Fruit fly (Drosophila melanogaster) whole organism, embryonic: ENCODE results near the gene Spn28B.

Experiments used
- Ada2b ChIP-seq: fragments of 200-800 bp; sonication (Bioruptor generic); IDR thresholded peaks from 2 replicates; pipeline ENCODE4 v1.3.6; 2022; ENCODE audit warnings: missing biosample characterization, missing genetic modification characterization
- Adf1 ChIP-seq: fragments of 200-800 bp; sonication (Bioruptor generic); IDR thresholded peaks from 2 replicates; pipeline ENCODE4 v1.3.6; 2022; ENCODE audit warnings: missing biosample characterization, missing genetic modification characterization
- Atf3 ChIP-seq: fragments of 200-800 bp; sonication (Bioruptor generic); optimal IDR thresholded peaks from 3 replicates; lab custom pipeline; 2016; ENCODE audit warnings: missing biosample characterization, missing genetic modification characterization
- CG10431 ChIP-seq: fragments of 200-800 bp; sonication (Bioruptor generic); optimal IDR thresholded peaks from 3 replicates; lab custom pipeline; 2018; ENCODE audit warnings: missing biosample characterization, mild to moderate bottlenecking, missing genetic modification characterization
- CG10462 ChIP-seq: fragments of 200-800 bp; sonication (Bioruptor generic); optimal IDR thresholded peaks from 2 replicates; lab custom pipeline; 2016; ENCODE audit warnings: missing biosample characterization, missing genetic modification characterization
- CG10543 ChIP-seq: fragments of 200-800 bp; sonication (Bioruptor generic); optimal IDR thresholded peaks from 3 replicates; lab custom pipeline; 2017; ENCODE audit warnings: missing biosample characterization, mild to moderate bottlenecking, missing genetic modification characterization, moderate library complexity
- CG13123 ChIP-seq: fragments of 200-800 bp; sonication (Bioruptor generic); optimal IDR thresholded peaks from 2 replicates; lab custom pipeline; 2016; ENCODE audit warnings: missing biosample characterization, missing genetic modification characterization
- CG13775 ChIP-seq: fragments of 200-800 bp; sonication (Bioruptor generic); optimal IDR thresholded peaks from 3 replicates; lab custom pipeline; 2017; ENCODE audit warnings: missing biosample characterization, mild to moderate bottlenecking, missing genetic modification characterization
- CG14965 ChIP-seq: fragments of 200-800 bp; sonication (Bioruptor generic); optimal IDR thresholded peaks from 2 replicates; lab custom pipeline; 2016; ENCODE audit warnings: missing biosample characterization, missing genetic modification characterization, borderline replicate concordance
- CG15514 ChIP-seq: fragments of 200-800 bp; sonication (Bioruptor generic); optimal IDR thresholded peaks from 3 replicates; lab custom pipeline; 2017; ENCODE audit warnings: missing biosample characterization, missing genetic modification characterization, mild to moderate bottlenecking, moderate library complexity, missing genetic modification reagents
- CG17359 ChIP-seq: fragments of 200-800 bp; sonication (Bioruptor generic); optimal IDR thresholded peaks from 3 replicates; lab custom pipeline; 2018; ENCODE audit warnings: missing biosample characterization, mild to moderate bottlenecking, missing genetic modification characterization, moderate library complexity
- CG2875 ChIP-seq: fragments of 200-800 bp; sonication (Bioruptor generic); optimal IDR thresholded peaks from 2 replicates; lab custom pipeline; 2017; ENCODE audit warnings: missing biosample characterization, mild to moderate bottlenecking, missing genetic modification characterization, missing genetic modification reagents
- CG3281 ChIP-seq: fragments of 200-800 bp; sonication (Bioruptor generic); optimal IDR thresholded peaks from 3 replicates; lab custom pipeline; 2017; ENCODE audit warnings: missing biosample characterization, mild to moderate bottlenecking, missing genetic modification characterization
- CG4424 ChIP-seq: fragments of 200-800 bp; sonication (Bioruptor generic); optimal IDR thresholded peaks from 3 replicates; lab custom pipeline; 2016; ENCODE audit warnings: missing biosample characterization, missing genetic modification characterization
- CG5953 ChIP-seq: fragments of 200-800 bp; sonication (Bioruptor generic); IDR thresholded peaks from 2 replicates; pipeline ENCODE4 v1.3.6; 2022; ENCODE audit warnings: missing biosample characterization, missing genetic modification characterization
- CG7745 ChIP-seq: fragments of 200-800 bp; sonication (Bioruptor generic); optimal IDR thresholded peaks from 2 replicates; lab custom pipeline; 2018; ENCODE audit warnings: missing biosample characterization, mild to moderate bottlenecking, missing genetic modification characterization, moderate library complexity
- CkIIα-i1 ChIP-seq: fragments of 200-800 bp; sonication (Bioruptor generic); IDR thresholded peaks from 2 replicates; pipeline ENCODE4 v1.3.6; 2022; ENCODE audit warnings: missing biosample characterization, missing genetic modification characterization
- Dek ChIP-seq: fragments of 200-800 bp; sonication (Bioruptor generic); optimal IDR thresholded peaks from 3 replicates; lab custom pipeline; 2019; ENCODE audit warnings: missing biosample characterization, mild to moderate bottlenecking, missing genetic modification characterization, moderate library complexity
- Doc3 ChIP-seq: fragments of 200-800 bp; sonication (Bioruptor generic); IDR thresholded peaks from 3 replicates; pipeline ENCODE4 v1.3.6; 2022; ENCODE audit warnings: missing biosample characterization, missing genetic modification characterization; ENCODE audit not compliant: partially characterized antibody
- Fer2 ChIP-seq: fragments of 200-800 bp; sonication (Bioruptor generic); optimal IDR thresholded peaks from 2 replicates; lab custom pipeline; 2018; ENCODE audit warnings: missing biosample characterization, mild to moderate bottlenecking, missing genetic modification characterization, moderate library complexity
- Fer3 ChIP-seq: fragments of 200-800 bp; sonication (Bioruptor generic); optimal IDR thresholded peaks from 2 replicates; lab custom pipeline; 2018; ENCODE audit warnings: missing biosample characterization, mild to moderate bottlenecking, missing genetic modification characterization, moderate library complexity
- H2.0 ChIP-seq: fragments of 200-800 bp; sonication (Bioruptor generic); IDR thresholded peaks from 2 replicates; pipeline ENCODE4 v1.3.6; 2022; ENCODE audit warnings: missing biosample characterization, missing genetic modification characterization
- HLH4C ChIP-seq: fragments of 200-800 bp; sonication (Bioruptor generic); IDR thresholded peaks from 3 replicates; pipeline ENCODE4 v1.3.6; 2022; ENCODE audit warnings: missing biosample characterization, missing genetic modification characterization; ENCODE audit not compliant: partially characterized antibody
- Hr39 ChIP-seq: fragments of >200 bp; optimal IDR thresholded peaks from 2 replicates; lab custom pipeline; 2017
- Hr78 ChIP-seq, 2 experiments: fragments of 200-800 bp in 1 of 2; fragments of >200 bp in 1 of 2; sonication (Bioruptor generic) in 1 of 2; optimal IDR thresholded peaks; 2 replicates each; lab custom pipeline; 2017 to 2019; ENCODE audit warnings: missing biosample characterization in 2 of 2, missing genetic modification characterization in 2 of 2, mild to moderate bottlenecking in 1 of 2, moderate library complexity in 1 of 2
- MTF-1 ChIP-seq: fragments of 200-800 bp; sonication (Bioruptor generic); optimal IDR thresholded peaks from 2 replicates; lab custom pipeline; 2018; ENCODE audit warnings: missing biosample characterization, mild to moderate bottlenecking, missing genetic modification characterization, borderline replicate concordance
- NK7.1 ChIP-seq: fragments of 200-800 bp; sonication (Bioruptor generic); optimal IDR thresholded peaks from 3 replicates; lab custom pipeline; 2016; ENCODE audit warnings: missing biosample characterization, missing genetic modification characterization
- Sox102F ChIP-seq: fragments of 200-800 bp; sonication (Bioruptor generic); optimal IDR thresholded peaks from 2 replicates; lab custom pipeline; 2018; ENCODE audit warnings: missing biosample characterization, mild to moderate bottlenecking, missing genetic modification characterization, moderate library complexity
- cas ChIP-seq: fragments of 200-800 bp; sonication (Bioruptor generic); IDR thresholded peaks from 2 replicates; pipeline ENCODE4 v1.3.6; 2022; ENCODE audit warnings: missing biosample characterization, missing genetic modification characterization
- crp ChIP-seq, 2 experiments: fragments of 200-800 bp; sonication (Bioruptor generic); optimal IDR thresholded peaks; 2 replicates in 1 of 2; 3 replicates in 1 of 2; lab custom pipeline; 2017; ENCODE audit warnings: missing biosample characterization in 2 of 2, missing genetic modification characterization in 2 of 2, mild to moderate bottlenecking in 1 of 2, moderate library complexity in 1 of 2
- dan ChIP-seq: fragments of 200-800 bp; sonication (Bioruptor generic); IDR thresholded peaks from 2 replicates; pipeline ENCODE4 v1.3.6; 2022; ENCODE audit warnings: missing biosample characterization, missing genetic modification characterization
- disco-r ChIP-seq: fragments of 200-800 bp; sonication (Bioruptor generic); optimal IDR thresholded peaks from 2 replicates; lab custom pipeline; 2016; ENCODE audit warnings: missing biosample characterization, missing genetic modification characterization
- dmrt11E ChIP-seq: fragments of 200-800 bp; sonication (Bioruptor generic); optimal IDR thresholded peaks from 3 replicates; lab custom pipeline; 2018; ENCODE audit warnings: missing biosample characterization, mild to moderate bottlenecking, missing genetic modification characterization, moderate library complexity
- eyg ChIP-seq: fragments of 200-800 bp; sonication (Bioruptor generic); optimal IDR thresholded peaks from 3 replicates; lab custom pipeline; 2016; ENCODE audit warnings: missing biosample characterization, missing genetic modification characterization
- gcm2 ChIP-seq: fragments of 200-800 bp; sonication (Bioruptor generic); optimal IDR thresholded peaks from 2 replicates; lab custom pipeline; 2016; ENCODE audit warnings: missing biosample characterization, missing genetic modification characterization
- gfzf ChIP-seq: fragments of 200-800 bp; sonication (Bioruptor generic); optimal IDR thresholded peaks from 2 replicates; lab custom pipeline; 2016; ENCODE audit warnings: missing biosample characterization, mild to moderate bottlenecking, missing genetic modification characterization, moderate library complexity
- gt ChIP-seq: fragments of 200-800 bp; sonication (Bioruptor generic); IDR thresholded peaks from 2 replicates; pipeline ENCODE4 v1.3.6; 2022; ENCODE audit warnings: missing biosample characterization, missing genetic modification characterization
- h ChIP-seq: fragments of >200 bp; optimal IDR thresholded peaks from 2 replicates; lab custom pipeline; 2017
- hb ChIP-seq: fragments of 200-800 bp; sonication (Bioruptor generic); IDR thresholded peaks from 3 replicates; pipeline ENCODE4 v1.3.6; 2022; ENCODE audit warnings: missing biosample characterization, missing genetic modification characterization; ENCODE audit not compliant: partially characterized antibody
- her ChIP-seq: fragments of 200-800 bp; sonication (Bioruptor generic); optimal IDR thresholded peaks from 2 replicates; lab custom pipeline; 2016; ENCODE audit warnings: missing biosample characterization, missing genetic modification characterization
- insv ChIP-seq, 2 experiments: fragments of 200-800 bp; sonication (Bioruptor generic); optimal IDR thresholded peaks; 3 replicates each; lab custom pipeline; 2016 to 2018; ENCODE audit warnings: missing biosample characterization in 2 of 2, missing genetic modification characterization in 2 of 2
- inv ChIP-seq: fragments of 200-800 bp; sonication (Bioruptor generic); IDR thresholded peaks from 2 replicates; pipeline ENCODE4 v1.3.6; 2022; ENCODE audit warnings: missing biosample characterization, missing genetic modification characterization; ENCODE audit not compliant: partially characterized antibody
- lmd ChIP-seq: fragments of 200-800 bp; sonication (Bioruptor generic); IDR thresholded peaks from 2 replicates; pipeline ENCODE4 v1.3.6; 2022; ENCODE audit warnings: missing biosample characterization, missing genetic modification characterization
- org-1 ChIP-seq: fragments of 200-800 bp; sonication (Bioruptor generic); optimal IDR thresholded peaks from 2 replicates; lab custom pipeline; 2017; ENCODE audit warnings: missing biosample characterization, missing genetic modification characterization
- pan ChIP-seq, 4 experiments: fragments of >200 bp in 3 of 4; fragments of 200-800 bp in 1 of 4; sonication (Bioruptor generic) in 1 of 4; optimal IDR thresholded peaks in 3 of 4; IDR thresholded peaks in 1 of 4; 2 replicates each; pipeline versions ENCODE4 v1.3.6 to Lab custom; 2017 to 2022; ENCODE audit warnings: missing biosample characterization in 2 of 4, missing genetic modification characterization in 2 of 4, mixed read lengths in 1 of 4
- run ChIP-seq: fragments of 200-800 bp; sonication (Bioruptor generic); optimal IDR thresholded peaks from 3 replicates; lab custom pipeline; 2018; ENCODE audit warnings: missing biosample characterization, mild to moderate bottlenecking, missing genetic modification characterization
- sens ChIP-seq: fragments of 200-800 bp; sonication (Bioruptor generic); peaks from one replicate; lab custom pipeline; 2016; ENCODE audit warnings: missing biosample characterization, missing genetic modification characterization
- slp2 ChIP-seq: fragments of 200-800 bp; sonication (Bioruptor generic); optimal IDR thresholded peaks from 2 replicates; lab custom pipeline; 2016; ENCODE audit warnings: missing biosample characterization, missing genetic modification characterization
- sna ChIP-seq: fragments of 200-800 bp; sonication (Bioruptor generic); IDR thresholded peaks from 2 replicates; pipeline ENCODE4 v1.3.6; 2022; ENCODE audit warnings: missing biosample characterization, missing genetic modification characterization; ENCODE audit not compliant: partially characterized antibody
- zen ChIP-seq: fragments of 200-800 bp; sonication (Bioruptor generic); optimal IDR thresholded peaks from 3 replicates; lab custom pipeline; 2018; ENCODE audit warnings: missing biosample characterization, mild to moderate bottlenecking, missing genetic modification characterization, moderate library complexity

Spn28B gene

dm6 chr2L:7601875-7602274 is 20.2 kb downstream of the Spn28B start (continued):
- no peak for TF ChIP-seq dan
- TF ChIP-seq Atf3, result no peak
- TF ChIP-seq zen, result no peak
- no peak for TF ChIP-seq insv (GFP tag; optimal IDR thresholded peaks at IDR 0.05; lab: Kevin White, UChicago)
- TF ChIP-seq run (tag; lab: Kevin White, UChicago), result no peak
- no peak for TF ChIP-seq h (lab: Kevin White, UChicago)
- no peak for TF ChIP-seq CG7745
- TF ChIP-seq crp (GFP tag; optimal IDR thresholded peaks at IDR 0.05; lab: Kevin White, UChicago), result no peak
- peak; percentile 47 for TF ChIP-seq CG3281
- TF ChIP-seq NK7.1 (GFP tag; lab: Kevin White, UChicago), result no peak
- TF ChIP-seq HLH4C (GFP tag; lab: Robert Waterston, UW), result no peak
- no peak for TF ChIP-seq CG13775 (GFP tag; lab: Kevin White, UChicago)
- TF ChIP-seq sens, result peak; percentile 66
- no peak for TF ChIP-seq slp2
- TF ChIP-seq Doc3 (GFP tag; lab: Robert Waterston, UW), result no peak
- no peak for TF ChIP-seq dmrt11E (tag; lab: Kevin White, UChicago)
- no peak for TF ChIP-seq gcm2
- no peak for TF ChIP-seq gfzf (GFP tag; lab: Kevin White, UChicago)
- TF ChIP-seq Dek, result no peak
- no peak for TF ChIP-seq CG4424 (GFP tag; lab: Kevin White, UChicago)
- TF ChIP-seq Adf1 (GFP tag; lab: Robert Waterston, UW), result no peak
- no peak for TF ChIP-seq cas (GFP tag; lab: Robert Waterston, UW)
- no peak for TF ChIP-seq CG10431 (GFP tag; lab: Kevin White, UChicago)
- TF ChIP-seq Sox102F (GFP tag; lab: Kevin White, UChicago), result peak; percentile 10
- TF ChIP-seq org-1 (GFP tag; lab: Kevin White, UChicago), result no peak
- TF ChIP-seq CkIIα-i1, result no peak
- no peak for TF ChIP-seq CG17359
- TF ChIP-seq gt (GFP tag; lab: Robert Waterston, UW), result no peak
- no peak for TF ChIP-seq Hr39 (lab: Kevin White, UChicago)
- TF ChIP-seq disco-r, result no peak
- TF ChIP-seq Fer3 (tag; lab: Kevin White, UChicago), result peak; percentile 36
- TF ChIP-seq inv (GFP tag; lab: Robert Waterston, UW), result no peak
- TF ChIP-seq CG2875 (GFP tag; lab: Kevin White, UChicago), result no peak
- peak; percentile 47; the same call in 1 of the 2 replicates for TF ChIP-seq lmd
- TF ChIP-seq CG10462 (GFP tag; lab: Kevin White, UChicago), result no peak
- TF ChIP-seq Fer2 (tag; lab: Kevin White, UChicago), result no peak
- TF ChIP-seq Hr78 (GFP tag; optimal IDR thresholded peaks at IDR 0.05; lab: Kevin White, UChicago), result no peak
- no peak for TF ChIP-seq CG5953 (GFP tag; lab: Robert Waterston, UW)
- TF ChIP-seq CG13123 (GFP tag; lab: Kevin White, UChicago), result no peak
- TF ChIP-seq hb (GFP tag; lab: Robert Waterston, UW), result no peak
- TF ChIP-seq her (GFP tag; lab: Kevin White, UChicago), result no peak
- no peak for TF ChIP-seq MTF-1
- TF ChIP-seq H2.0, result no peak
- no peak for TF ChIP-seq eyg (GFP tag; lab: Kevin White, UChicago)
- 0 out of 2 replicates have a peak, but pooled peaks have one; percentile 12 for TF ChIP-seq Ada2b (GFP tag; lab: Robert Waterston, UW)
- no peak for TF ChIP-seq CG15514 (GFP tag; lab: Kevin White, UChicago)
- no peak for TF ChIP-seq pan (optimal IDR thresholded peaks at IDR 0.05; lab: Kevin White, UChicago)
- no peak for TF ChIP-seq pan (GFP tag; optimal IDR thresholded peaks at IDR 0.05 in 1 of 2, IDR thresholded peaks at IDR 0.05 in 1 of 2)
- TF ChIP-seq CG14965, result no peak
- no peak for TF ChIP-seq CG10543 (GFP tag; lab: Kevin White, UChicago)
- no peak for TF ChIP-seq sna (GFP tag; lab: Robert Waterston, UW)
